Worm (Caenorhabditis elegans) whole organism, L4 larva: ENCODE measurements around the gene T21D12.12.

Experiments
- F37D6.2 ChIP-seq: sonication (generic microtip); optimal IDR thresholded peaks from 2 replicates; lab custom pipeline; 2016; ENCODE audit warnings: mild to moderate bottlenecking, missing genetic modification characterization, missing compliant biosample characterization
- F49E8.2 ChIP-seq: sonication (generic microtip); optimal IDR thresholded peaks from 2 replicates; lab custom pipeline; 2016; ENCODE audit warnings: missing compliant biosample characterization, mild to moderate bottlenecking, missing genetic modification characterization, borderline replicate concordance
- Y48G9A.11 ChIP-seq: fragments of 200-800 bp; sonication (Bioruptor generic); IDR thresholded peaks from 2 replicates; pipeline ENCODE4 v1.3.6; 2022; ENCODE audit warnings: missing genetic modification reagents, missing genetic modification characterization, missing compliant biosample characterization
- Y75B8A.6 ChIP-seq: fragments of 200-800 bp; sonication (Bioruptor generic); IDR thresholded peaks from 2 replicates; pipeline ENCODE4 v1.3.6; 2022; ENCODE audit warnings: missing genetic modification reagents, missing genetic modification characterization, missing compliant biosample characterization
- ZK337.2 ChIP-seq: fragments of 200-800 bp; sonication (Bioruptor generic); IDR thresholded peaks from 2 replicates; pipeline ENCODE4 v1.3.6; 2022; ENCODE audit warnings: missing genetic modification reagents, missing genetic modification characterization, missing compliant biosample characterization
- ZK546.5 ChIP-seq, 2 experiments: sonication (generic microtip); optimal IDR thresholded peaks; 2 replicates each; lab custom pipeline; 2017; ENCODE audit warnings: missing biosample characterization in 2 of 2, missing genetic modification characterization in 2 of 2
- aha-1 ChIP-seq: fragments of 150-350 bp; peaks from one replicate; lab custom pipeline; 2014; ENCODE audit warnings: missing biosample characterization, missing genetic modification characterization
- arid-1 ChIP-seq: fragments of 200-800 bp; sonication (Bioruptor generic); conservative IDR thresholded peaks from 2 replicates; pipeline ENCODE4 v1.3.6; 2022; ENCODE audit warnings: missing genetic modification reagents, missing genetic modification characterization, missing compliant biosample characterization
- ceh-28 ChIP-seq: fragments of 150-350 bp; optimal IDR thresholded peaks from 2 replicates; lab custom pipeline; 2014; ENCODE audit warnings: missing biosample characterization, missing genetic modification reagents, missing genetic modification characterization
- ceh-44 ChIP-seq: fragments of 200-800 bp; sonication (Bioruptor generic); IDR thresholded peaks from 2 replicates; pipeline ENCODE4 v1.3.6; 2022; ENCODE audit warnings: missing genetic modification reagents, missing genetic modification characterization, missing compliant biosample characterization
- ces-1 ChIP-seq: fragments of 150-350 bp; sonication (generic microtip); optimal IDR thresholded peaks from 4 replicates; lab custom pipeline; 2014; ENCODE audit warnings: missing biosample characterization, missing genetic modification reagents, missing genetic modification characterization
- cey-2 ChIP-seq: sonication (generic microtip); optimal IDR thresholded peaks from 3 replicates; lab custom pipeline; 2017; ENCODE audit warnings: missing genetic modification characterization, mild to moderate bottlenecking, missing compliant biosample characterization, antibody characterized with exemption, borderline replicate concordance; ENCODE audit not compliant: insufficient read depth
- daf-8 ChIP-seq: fragments of 200-800 bp; sonication (Bioruptor generic); IDR thresholded peaks from 2 replicates; pipeline ENCODE4 v1.3.6; 2022; ENCODE audit warnings: missing genetic modification characterization, missing compliant biosample characterization
- dmd-6 ChIP-seq: fragments of 200-800 bp; sonication (Bioruptor generic); IDR thresholded peaks from 2 replicates; pipeline ENCODE4 v1.3.6; 2022; ENCODE audit warnings: missing genetic modification reagents, missing genetic modification characterization, missing compliant biosample characterization
- dmd-8 ChIP-seq: fragments of 200-800 bp; sonication (Bioruptor generic); IDR thresholded peaks from 2 replicates; pipeline ENCODE4 v1.3.6; 2022; ENCODE audit warnings: missing genetic modification characterization, missing compliant biosample characterization
- dmd-9 ChIP-seq: fragments of 200-800 bp; sonication (Bioruptor generic); IDR thresholded peaks from 2 replicates; pipeline ENCODE4 v1.3.6; 2022; ENCODE audit warnings: missing genetic modification reagents, missing genetic modification characterization, missing compliant biosample characterization
- duxl-1 ChIP-seq: sonication (generic microtip); optimal IDR thresholded peaks from 2 replicates; lab custom pipeline; 2016; ENCODE audit warnings: mild to moderate bottlenecking, missing genetic modification characterization, moderate library complexity, missing compliant biosample characterization; ENCODE audit not compliant: poor library complexity
- fkh-10 ChIP-seq: fragments of 150-350 bp; optimal IDR thresholded peaks from 2 replicates; lab custom pipeline; 2014; ENCODE audit warnings: missing biosample characterization, missing genetic modification reagents, missing genetic modification characterization
- hlh-11 ChIP-seq: fragments of 200-800 bp; sonication (Bioruptor generic); optimal IDR thresholded peaks from 2 replicates; lab custom pipeline; 2018; ENCODE audit warnings: mild to moderate bottlenecking, missing genetic modification characterization, missing compliant biosample characterization
- hlh-30 ChIP-seq: sonication (generic microtip); optimal IDR thresholded peaks from 2 replicates; lab custom pipeline; 2017; ENCODE audit warnings: antibody characterized with exemption, mild to moderate bottlenecking, missing genetic modification characterization, missing compliant biosample characterization; ENCODE audit not compliant: insufficient read depth
- hmg-1.1 ChIP-seq: fragments of 200-800 bp; sonication (Bioruptor generic); IDR thresholded peaks from 2 replicates; pipeline ENCODE4 v1.3.6; 2022; ENCODE audit warnings: missing genetic modification reagents, missing genetic modification characterization, missing compliant biosample characterization
- lin-1 ChIP-seq: fragments of 200-800 bp; sonication (Bioruptor generic); IDR thresholded peaks from 2 replicates; pipeline ENCODE4 v1.3.6; 2022; ENCODE audit warnings: missing genetic modification reagents, missing genetic modification characterization, missing compliant biosample characterization
- lin-13 ChIP-seq: fragments of 150-350 bp; optimal IDR thresholded peaks from 2 replicates; lab custom pipeline; 2014; ENCODE audit warnings: missing biosample characterization, missing genetic modification reagents, missing genetic modification characterization
- lsy-2 ChIP-seq, 2 experiments: fragments of 150-350 bp in 1 of 2; sonication (generic microtip) in 1 of 2; optimal IDR thresholded peaks; 2 replicates each; lab custom pipeline; 2014 to 2017; ENCODE audit warnings: missing biosample characterization in 2 of 2, missing genetic modification characterization in 2 of 2
- mdl-1 ChIP-seq, 2 experiments: fragments of 150-350 bp in 1 of 2; sonication (generic microtip) in 1 of 2; optimal IDR thresholded peaks; 2 replicates each; lab custom pipeline; 2014 to 2017; ENCODE audit warnings: missing biosample characterization in 2 of 2, missing genetic modification characterization in 2 of 2
- mdt-29 ChIP-seq: fragments of 200-800 bp; sonication (Bioruptor generic); IDR thresholded peaks from 2 replicates; pipeline ENCODE4 v1.3.6; 2022; ENCODE audit warnings: missing genetic modification reagents, missing genetic modification characterization, missing compliant biosample characterization
- mep-1 ChIP-seq: fragments of 150-350 bp; sonication (generic microtip); optimal IDR thresholded peaks from 3 replicates; lab custom pipeline; 2014; ENCODE audit warnings: missing biosample characterization, missing genetic modification characterization
- mxl-3 ChIP-seq: fragments of 200-800 bp; sonication (Bioruptor generic); optimal IDR thresholded peaks from 2 replicates; lab custom pipeline; 2018; ENCODE audit warnings: mild to moderate bottlenecking, missing genetic modification characterization, missing compliant biosample characterization
- nhr-10 ChIP-seq: fragments of 150-350 bp; optimal IDR thresholded peaks from 2 replicates; lab custom pipeline; 2014; ENCODE audit warnings: missing biosample characterization, missing genetic modification characterization
- nhr-111 ChIP-seq: fragments of 200-800 bp; sonication (Bioruptor generic); optimal IDR thresholded peaks from 2 replicates; lab custom pipeline; 2018; ENCODE audit warnings: mild to moderate bottlenecking, missing genetic modification characterization, missing compliant biosample characterization
- nhr-28 ChIP-seq: fragments of 150-350 bp; optimal IDR thresholded peaks from 2 replicates; lab custom pipeline; 2014; ENCODE audit warnings: missing biosample characterization, missing genetic modification characterization
- nhr-48 ChIP-seq: sonication (generic microtip); optimal IDR thresholded peaks from 2 replicates; lab custom pipeline; 2016; ENCODE audit warnings: mild to moderate bottlenecking, missing genetic modification characterization, missing compliant biosample characterization
- nhr-76 ChIP-seq: fragments of 150-350 bp; optimal IDR thresholded peaks from 2 replicates; lab custom pipeline; 2014; ENCODE audit warnings: missing biosample characterization, missing genetic modification characterization
- sdz-12 ChIP-seq: fragments of 200-800 bp; sonication (Bioruptor generic); optimal IDR thresholded peaks from 2 replicates; lab custom pipeline; 2018; ENCODE audit warnings: mild to moderate bottlenecking, missing genetic modification characterization, missing compliant biosample characterization
- set-16 ChIP-seq: fragments of 200-800 bp; sonication (Bioruptor generic); IDR thresholded peaks from 2 replicates; pipeline ENCODE4 v1.3.6; 2022; ENCODE audit warnings: missing genetic modification reagents, missing genetic modification characterization, missing compliant biosample characterization
- skn-1 ChIP-seq: fragments of 150-350 bp; optimal IDR thresholded peaks from 2 replicates; lab custom pipeline; 2014; ENCODE audit warnings: missing biosample characterization, missing genetic modification characterization
- snpc-4 ChIP-seq: fragments of 150-350 bp; optimal IDR thresholded peaks from 2 replicates; lab custom pipeline; 2014; ENCODE audit warnings: missing biosample characterization, missing genetic modification characterization
- spr-3 ChIP-seq: fragments of 200-800 bp; sonication (Bioruptor generic); optimal IDR thresholded peaks from 2 replicates; lab custom pipeline; 2018; ENCODE audit warnings: mild to moderate bottlenecking, missing genetic modification characterization, missing compliant biosample characterization
- tra-1 ChIP-seq: fragments of 200-800 bp; sonication (Bioruptor generic); IDR thresholded peaks from 2 replicates; pipeline ENCODE4 v1.3.6; 2022; ENCODE audit warnings: missing genetic modification reagents, missing genetic modification characterization, missing compliant biosample characterization
- unc-62 ChIP-seq, 3 experiments: fragments of 150-350 bp in 1 of 3; sonication (generic microtip); optimal IDR thresholded peaks in 2 of 3; peaks in 1 of 3; 1 replicate in 1 of 3; 2 replicates in 2 of 3; lab custom pipeline; 2014 to 2017; ENCODE audit warnings: missing biosample characterization in 3 of 3, missing genetic modification characterization in 3 of 3, missing genetic modification reagents in 3 of 3, missing genotype in 1 of 3
- zfp-3 ChIP-seq: fragments of 200-800 bp; sonication (Bioruptor generic); conservative IDR thresholded peaks from 2 replicates; pipeline ENCODE4 v1.3.6; 2022; ENCODE audit warnings: missing genetic modification reagents, missing genetic modification characterization, missing compliant biosample characterization
- zip-2 ChIP-seq: fragments of 150-350 bp; optimal IDR thresholded peaks from 2 replicates; lab custom pipeline; 2014; ENCODE audit warnings: missing biosample characterization, missing genetic modification characterization
- ztf-11 ChIP-seq: fragments of 150-350 bp; optimal IDR thresholded peaks from 2 replicates; lab custom pipeline; 2014; ENCODE audit warnings: missing biosample characterization, missing genetic modification characterization

Gene T21D12.12

ce11 chrIV:299190-299589, 32.9 kb downstream of the T21D12.12 start:
- TF ChIP-seq dmd-8, result no peak
- TF ChIP-seq spr-3, result no peak
- TF ChIP-seq cey-2, result no peak
- TF ChIP-seq skn-1 (tag; lab: Kevin White, UChicago), result no peak
- no peak for TF ChIP-seq daf-8
- no peak for TF ChIP-seq fkh-10 (GFP tag; lab: Kevin White, UChicago)
- TF ChIP-seq nhr-48 (tag; lab: Kevin White, UChicago), result no peak

ce11 chrIV:300307-300706, 34.1 kb downstream of the T21D12.12 start:
- TF ChIP-seq duxl-1 (tag; lab: Kevin White, UChicago), result no peak
- TF ChIP-seq ceh-28 (tag; lab: Kevin White, UChicago), result no peak
- TF ChIP-seq unc-62 (GFP tag; optimal IDR thresholded peaks at IDR 0.05 in 1 of 2; lab: Kevin White, UChicago), result peak in 1 of 2 experiments; percentile 72
- TF ChIP-seq unc-62 (tag; optimal IDR thresholded peaks at IDR 0.05; lab: Kevin White, UChicago), result no peak
- TF ChIP-seq F37D6.2 (tag; lab: Kevin White, UChicago), result no peak
- peak; percentile 45 for TF ChIP-seq hlh-11
- TF ChIP-seq hlh-30, result peak; percentile 36
- TF ChIP-seq lin-13 (GFP tag; lab: Kevin White, UChicago), result no peak
- TF ChIP-seq dmd-6, result no peak
- TF ChIP-seq set-16, result no peak
- TF ChIP-seq nhr-28 (tag; lab: Kevin White, UChicago), result peak; percentile 67
- TF ChIP-seq mxl-3 (GFP tag; lab: Kevin White, UChicago), result peak; percentile 55

DNA sequence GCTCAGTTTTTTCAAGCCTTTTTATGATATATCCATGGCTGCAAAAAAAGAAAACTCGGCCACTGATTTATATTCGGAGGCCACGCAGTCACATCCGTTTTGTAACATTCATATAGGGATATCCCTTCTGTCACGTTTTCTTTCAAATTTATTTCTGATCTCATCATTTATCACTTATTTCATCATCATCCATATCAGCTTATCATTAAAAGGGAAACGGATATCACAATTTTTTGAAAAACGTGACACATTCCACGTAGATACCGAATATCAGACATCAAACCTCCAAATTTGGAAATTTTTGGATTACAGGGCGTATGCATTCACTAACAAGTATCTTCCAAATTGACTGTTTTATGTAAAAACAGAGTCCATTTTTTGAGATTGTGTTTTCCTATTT, 36.5 kb downstream of the T21D12.12 start:
- peak in 1 of 2 experiments; percentile 8 for TF ChIP-seq lsy-2 (tag; optimal IDR thresholded peaks at IDR 0.05; lab: Kevin White, UChicago)
- no peak for TF ChIP-seq tra-1 (GFP tag; lab: Robert Waterston, UW)
- peak in 1 of 2 experiments; percentile 85 for TF ChIP-seq unc-62 (GFP tag; optimal IDR thresholded peaks at IDR 0.05 in 1 of 2; lab: Kevin White, UChicago)
- no peak for TF ChIP-seq unc-62 (tag; optimal IDR thresholded peaks at IDR 0.05; lab: Kevin White, UChicago)
- TF ChIP-seq mdl-1 (tag; optimal IDR thresholded peaks at IDR 0.05; lab: Kevin White, UChicago), result peak; percentile 17 to 67
- peak; percentile 40 for TF ChIP-seq nhr-28 (tag; lab: Kevin White, UChicago)
- TF ChIP-seq snpc-4 (tag; lab: Kevin White, UChicago), result no peak
- peak; percentile 70 for TF ChIP-seq hlh-30
- TF ChIP-seq hlh-11, result peak; percentile 28
- TF ChIP-seq dmd-9 (GFP tag; lab: Robert Waterston, UW), result no peak
- peak; percentile 33 for TF ChIP-seq mxl-3 (GFP tag; lab: Kevin White, UChicago)
- TF ChIP-seq, all 104 proteins: peak for 7

DNA sequence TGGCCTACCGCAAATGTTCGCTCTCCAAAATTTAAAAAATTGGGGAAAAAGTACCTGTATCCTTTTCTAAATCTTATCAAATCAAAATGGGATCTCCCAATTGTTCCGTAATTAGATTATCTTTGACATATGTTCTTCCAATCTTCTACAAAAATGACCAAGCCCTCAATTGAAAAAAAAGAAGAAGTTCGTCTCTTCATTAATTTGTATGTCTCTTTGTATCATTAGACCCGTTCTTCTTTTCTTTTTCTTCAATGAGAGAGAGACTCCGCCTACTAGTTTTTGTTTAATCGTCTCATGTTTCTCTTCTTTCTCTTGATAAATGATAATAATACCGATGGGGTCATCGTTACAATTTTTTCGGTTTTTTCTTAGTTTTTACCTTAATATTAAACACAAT, 37.0 kb downstream of the T21D12.12 start:
- TF ChIP-seq mep-1 (tag; lab: Kevin White, UChicago) (peak; percentile 4), Y48G9A.11 (GFP tag; lab: Robert Waterston, UW) (no peak), nhr-76 (tag; lab: Kevin White, UChicago) (no peak), F49E8.2 (tag; lab: Kevin White, UChicago) (no peak), hlh-30 (peak; percentile 19), F37D6.2 (tag; lab: Kevin White, UChicago) (no peak), nhr-10 (tag; lab: Kevin White, UChicago) (no peak), mdt-29 (GFP tag; lab: Robert Waterston, UW) (no peak), zfp-3 (GFP tag; lab: Robert Waterston, UW) (no peak), skn-1 (tag; lab: Kevin White, UChicago) (no peak), zip-2 (tag; lab: Kevin White, UChicago) (no peak), hmg-1.1 (GFP tag; lab: Robert Waterston, UW) (no peak), ztf-11 (tag; lab: Kevin White, UChicago) (no peak), nhr-48 (tag; lab: Kevin White, UChicago) (peak; percentile 11), ZK337.2 (no peak), nhr-111 (GFP tag; lab: Kevin White, UChicago) (no peak), arid-1 (no peak), unc-62 (GFP tag; optimal IDR thresholded peaks at IDR 0.05 in 1 of 2; lab: Kevin White, UChicago) (peak in 1 of 2 experiments; percentile 67), unc-62 (tag; optimal IDR thresholded peaks at IDR 0.05; lab: Kevin White, UChicago) (no peak), nhr-28 (tag; lab: Kevin White, UChicago) (no peak), aha-1 (tag; lab: Kevin White, UChicago) (peak; percentile 77), lin-1 (no peak), ces-1 (GFP tag; lab: Kevin White, UChicago) (no peak), ceh-44 (GFP tag; lab: Robert Waterston, UW) (no peak), tra-1 (GFP tag; lab: Robert Waterston, UW) (0 out of 2 replicates have a peak, but pooled peaks have one; percentile 20), sdz-12 (GFP tag; lab: Kevin White, UChicago) (no peak), snpc-4 (tag; lab: Kevin White, UChicago) (no peak), ZK546.5 (tag; optimal IDR thresholded peaks at IDR 0.05; lab: Kevin White, UChicago) (no peak), Y75B8A.6 (GFP tag; lab: Robert Waterston, UW) (no peak), dmd-6 (0 out of 2 replicates have a peak, but pooled peaks have one; percentile 14)
